Fruit fly (Drosophila melanogaster) whole organism, embryonic: ENCODE data around the gene CG32459.

Source experiments
- Atf3 ChIP-seq: fragments of 200-800 bp; sonication (Bioruptor generic); optimal IDR thresholded peaks from 3 replicates; lab custom pipeline; 2016; ENCODE audit warnings: missing biosample characterization, missing genetic modification characterization
- CG11085 ChIP-seq: fragments of 200-800 bp; sonication (Bioruptor generic); IDR thresholded peaks from 2 replicates; pipeline ENCODE4 v1.3.6; 2022; ENCODE audit warnings: missing biosample characterization, missing genetic modification characterization
- CG1233 ChIP-seq: fragments of 200-800 bp; sonication (Bioruptor generic); optimal IDR thresholded peaks from 4 replicates; lab custom pipeline; 2018; ENCODE audit warnings: missing biosample characterization, mild to moderate bottlenecking, missing genetic modification characterization
- CG14710 ChIP-seq: fragments of 200-800 bp; sonication (Bioruptor generic); optimal IDR thresholded peaks from 3 replicates; lab custom pipeline; 2019; ENCODE audit warnings: missing biosample characterization, mild to moderate bottlenecking, missing genetic modification characterization, moderate library complexity
- CG1529 ChIP-seq: fragments of 200-800 bp; sonication (Bioruptor generic); optimal IDR thresholded peaks from 3 replicates; lab custom pipeline; 2018; ENCODE audit warnings: missing biosample characterization, missing genetic modification characterization
- CG18476 ChIP-seq: fragments of 200-800 bp; sonication (Bioruptor generic); optimal IDR thresholded peaks from 2 replicates; lab custom pipeline; 2016; ENCODE audit warnings: missing biosample characterization, mild to moderate bottlenecking, missing genetic modification characterization
- CG18599 ChIP-seq: fragments of 200-800 bp; sonication (Bioruptor generic); optimal IDR thresholded peaks from 3 replicates; lab custom pipeline; 2017; ENCODE audit warnings: missing biosample characterization, missing genetic modification characterization, mild to moderate bottlenecking, moderate library complexity, missing genetic modification reagents
- CG34376 ChIP-seq: fragments of 200-800 bp; sonication (Bioruptor generic); optimal IDR thresholded peaks from 2 replicates; lab custom pipeline; 2018; ENCODE audit warnings: missing biosample characterization, mild to moderate bottlenecking, missing genetic modification characterization
- CG4404 ChIP-seq: fragments of 200-800 bp; sonication (Bioruptor generic); IDR thresholded peaks from 2 replicates; pipeline ENCODE4 v1.3.6; 2022; ENCODE audit warnings: missing biosample characterization, missing genetic modification characterization
- CG5180 ChIP-seq: fragments of 200-800 bp; sonication (Bioruptor generic); optimal IDR thresholded peaks from 3 replicates; lab custom pipeline; 2017; ENCODE audit warnings: missing biosample characterization, missing genetic modification characterization, mild to moderate bottlenecking, moderate library complexity, missing genetic modification reagents
- CG5953 ChIP-seq: fragments of 200-800 bp; sonication (Bioruptor generic); IDR thresholded peaks from 2 replicates; pipeline ENCODE4 v1.3.6; 2022; ENCODE audit warnings: missing biosample characterization, missing genetic modification characterization
- CG8924 ChIP-seq: fragments of 200-800 bp; optimal IDR thresholded peaks from 3 replicates; lab custom pipeline; 2019; ENCODE audit warnings: missing biosample characterization, mild to moderate bottlenecking, missing genetic modification characterization, moderate library complexity
- CrebB ChIP-seq: fragments of 200-800 bp; sonication (Bioruptor generic); optimal IDR thresholded peaks from 3 replicates; lab custom pipeline; 2018; ENCODE audit warnings: missing biosample characterization, mild to moderate bottlenecking, missing genetic modification characterization
- D ChIP-seq, 2 experiments: fragments of 200-800 bp in 1 of 2; fragments of >200 bp in 1 of 2; sonication (Bioruptor generic) in 1 of 2; optimal IDR thresholded peaks; 2 replicates in 1 of 2; 3 replicates in 1 of 2; lab custom pipeline; 2017; ENCODE audit warnings: mild to moderate bottlenecking in 1 of 2, missing biosample characterization in 1 of 2, missing genetic modification characterization in 1 of 2, missing genetic modification reagents in 1 of 2
- Dek ChIP-seq: fragments of 200-800 bp; sonication (Bioruptor generic); optimal IDR thresholded peaks from 3 replicates; lab custom pipeline; 2019; ENCODE audit warnings: missing biosample characterization, mild to moderate bottlenecking, missing genetic modification characterization, moderate library complexity
- Dll ChIP-seq: fragments of 200-800 bp; sonication (Bioruptor generic); IDR thresholded peaks from 4 replicates; pipeline ENCODE4 v1.3.6; 2022; ENCODE audit warnings: missing biosample characterization, missing genetic modification characterization; ENCODE audit not compliant: partially characterized antibody
- Eip74EF ChIP-seq, 2 experiments: fragments of 200-800 bp in 1 of 2; fragments of >200 bp in 1 of 2; sonication (Bioruptor generic) in 1 of 2; optimal IDR thresholded peaks; 2 replicates each; lab custom pipeline; 2017 to 2019; ENCODE audit warnings: missing biosample characterization in 2 of 2, missing genetic modification characterization in 2 of 2, mild to moderate bottlenecking in 1 of 2, moderate library complexity in 1 of 2
- GATAe ChIP-seq: fragments of 200-800 bp; sonication (Bioruptor generic); conservative IDR thresholded peaks from 2 replicates; pipeline ENCODE4 v1.3.6; 2022; ENCODE audit warnings: missing biosample characterization, missing genetic modification characterization
- HmgD ChIP-seq: fragments of 200-800 bp; sonication (Bioruptor generic); optimal IDR thresholded peaks from 3 replicates; lab custom pipeline; 2016; ENCODE audit warnings: missing biosample characterization, missing genetic modification characterization
- Jarid2 ChIP-seq: fragments of 200-800 bp; sonication (Bioruptor generic); optimal IDR thresholded peaks from 3 replicates; lab custom pipeline; 2017; ENCODE audit warnings: mild to moderate bottlenecking, missing biosample characterization, missing genetic modification reagents, missing genetic modification characterization
- MBD-R2 ChIP-seq: fragments of 200-800 bp; sonication (Bioruptor generic); IDR thresholded peaks from 2 replicates; pipeline ENCODE4 v1.3.6; 2022; ENCODE audit warnings: missing biosample characterization, missing genetic modification characterization
- Oaz ChIP-seq: fragments of 200-800 bp; sonication (Bioruptor generic); IDR thresholded peaks from 2 replicates; pipeline ENCODE4 v1.3.6; 2022; ENCODE audit warnings: missing biosample characterization, missing genetic modification characterization
- Pdp1 ChIP-seq, 2 experiments: fragments of 200-800 bp; sonication (Bioruptor generic); optimal IDR thresholded peaks; 3 replicates each; lab custom pipeline; 2016; ENCODE audit warnings: missing biosample characterization in 2 of 2, missing genetic modification characterization in 2 of 2, mild to moderate bottlenecking in 1 of 2, moderate library complexity in 1 of 2
- Rfx ChIP-seq: fragments of 200-800 bp; sonication (Bioruptor generic); IDR thresholded peaks from 2 replicates; pipeline ENCODE4 v1.3.6; 2022; ENCODE audit warnings: missing biosample characterization, missing genetic modification characterization
- Rx ChIP-seq: fragments of 200-800 bp; sonication (Bioruptor generic); IDR thresholded peaks from 2 replicates; pipeline ENCODE4 v1.3.6; 2022; ENCODE audit warnings: missing biosample characterization, missing genetic modification characterization
- Side ChIP-seq: fragments of 200-800 bp; sonication (Bioruptor generic); optimal IDR thresholded peaks from 2 replicates; lab custom pipeline; 2016; ENCODE audit warnings: missing biosample characterization, missing genetic modification characterization
- Sry-β ChIP-seq: fragments of 200-800 bp; sonication (Bioruptor generic); optimal IDR thresholded peaks from 2 replicates; lab custom pipeline; 2018; ENCODE audit warnings: missing biosample characterization, mild to moderate bottlenecking, missing genetic modification characterization, moderate library complexity
- bsh ChIP-seq, 2 experiments: fragments of 200-800 bp; sonication (Bioruptor generic); optimal IDR thresholded peaks; 2 replicates each; lab custom pipeline; 2017 to 2018; ENCODE audit warnings: mild to moderate bottlenecking in 2 of 2, missing biosample characterization in 2 of 2, missing genetic modification characterization in 2 of 2, moderate library complexity in 1 of 2
- btn ChIP-seq: fragments of 200-800 bp; sonication (Bioruptor generic); optimal IDR thresholded peaks from 2 replicates; lab custom pipeline; 2016; ENCODE audit warnings: missing biosample characterization, missing genetic modification characterization
- caup ChIP-seq: fragments of 200-800 bp; sonication (Bioruptor generic); optimal IDR thresholded peaks from 3 replicates; lab custom pipeline; 2017; ENCODE audit warnings: missing biosample characterization, mild to moderate bottlenecking, missing genetic modification characterization, moderate library complexity; ENCODE audit not compliant: severe bottlenecking
- crol ChIP-seq: fragments of 200-800 bp; sonication (Bioruptor generic); IDR thresholded peaks from 2 replicates; pipeline ENCODE4 v1.3.6; 2022; ENCODE audit warnings: missing biosample characterization, missing genetic modification characterization
- cwo ChIP-seq: fragments of 200-800 bp; sonication (Bioruptor generic); optimal IDR thresholded peaks from 3 replicates; lab custom pipeline; 2017; ENCODE audit warnings: missing biosample characterization, missing genetic modification characterization, mild to moderate bottlenecking, moderate library complexity, missing genetic modification reagents
- dpn ChIP-seq, 2 experiments: fragments of 200-800 bp; sonication (Bioruptor generic); optimal IDR thresholded peaks; 3 replicates each; lab custom pipeline; 2016; ENCODE audit warnings: missing biosample characterization in 2 of 2, missing genetic modification characterization in 2 of 2
- ems ChIP-seq: fragments of 200-800 bp; sonication (Bioruptor generic); optimal IDR thresholded peaks from 3 replicates; lab custom pipeline; 2016; ENCODE audit warnings: missing biosample characterization, missing genetic modification characterization
- en ChIP-seq: fragments of 200-800 bp; sonication (Bioruptor generic); optimal IDR thresholded peaks from 2 replicates; lab custom pipeline; 2016; ENCODE audit warnings: missing biosample characterization, missing genetic modification characterization
- grn ChIP-seq: fragments of 200-800 bp; sonication (Bioruptor generic); optimal IDR thresholded peaks from 3 replicates; lab custom pipeline; 2017; ENCODE audit warnings: missing biosample characterization, missing genetic modification characterization
- gro ChIP-seq: fragments of 200-800 bp; sonication (Bioruptor generic); optimal IDR thresholded peaks from 2 replicates; lab custom pipeline; 2016; ENCODE audit warnings: missing biosample characterization, missing genetic modification characterization
- gt ChIP-seq: fragments of 200-800 bp; sonication (Bioruptor generic); IDR thresholded peaks from 2 replicates; pipeline ENCODE4 v1.3.6; 2022; ENCODE audit warnings: missing biosample characterization, missing genetic modification characterization
- hbn ChIP-seq: fragments of 200-800 bp; sonication (Bioruptor generic); IDR thresholded peaks from 2 replicates; pipeline ENCODE4 v1.3.6; 2022; ENCODE audit warnings: missing biosample characterization, missing genetic modification characterization; ENCODE audit not compliant: partially characterized antibody
- kay ChIP-seq: fragments of 200-800 bp; sonication (Bioruptor generic); optimal IDR thresholded peaks from 2 replicates; lab custom pipeline; 2016; ENCODE audit warnings: missing biosample characterization, missing genetic modification characterization
- nom ChIP-seq: fragments of 200-800 bp; sonication (Bioruptor generic); optimal IDR thresholded peaks from 2 replicates; lab custom pipeline; 2017; ENCODE audit warnings: missing biosample characterization, missing genetic modification characterization, mild to moderate bottlenecking, moderate library complexity, missing genetic modification reagents
- peb ChIP-seq: fragments of 200-800 bp; sonication (Bioruptor generic); IDR thresholded peaks from 2 replicates; pipeline ENCODE4 v1.3.6; 2022; ENCODE audit warnings: missing biosample characterization, missing genetic modification characterization
- pho ChIP-seq: fragments of 200-800 bp; sonication (Bioruptor generic); optimal IDR thresholded peaks from 2 replicates; lab custom pipeline; 2016; ENCODE audit warnings: missing biosample characterization, missing genetic modification characterization
- ro ChIP-seq: fragments of 200-800 bp; sonication (Bioruptor generic); IDR thresholded peaks from 2 replicates; pipeline ENCODE4 v1.3.6; 2022; ENCODE audit warnings: missing biosample characterization, missing genetic modification characterization
- seq ChIP-seq: fragments of 200-800 bp; sonication (Bioruptor generic); IDR thresholded peaks from 2 replicates; pipeline ENCODE4 v1.3.6; 2022; ENCODE audit warnings: missing biosample characterization, missing genetic modification characterization
- sob ChIP-seq: fragments of 200-800 bp; sonication (Bioruptor generic); IDR thresholded peaks from 2 replicates; pipeline ENCODE4 v1.3.6; 2022; ENCODE audit warnings: missing biosample characterization, missing genetic modification characterization
- usp ChIP-seq: fragments of >200 bp; optimal IDR thresholded peaks from 2 replicates; lab custom pipeline; 2017; ENCODE audit warnings: missing biosample characterization, missing genetic modification characterization
- vvl ChIP-seq: fragments of 200-800 bp; sonication (Bioruptor generic); IDR thresholded peaks from 2 replicates; pipeline ENCODE4 v1.3.6; 2022; ENCODE audit warnings: missing biosample characterization, missing genetic modification characterization
- zen2 ChIP-seq: fragments of 200-800 bp; sonication (Bioruptor generic); IDR thresholded peaks from 3 replicates; pipeline ENCODE4 v1.3.6; 2022; ENCODE audit warnings: missing biosample characterization, missing genetic modification characterization; ENCODE audit not compliant: partially characterized antibody

The CG32459 gene

dm6 chr3L:22824668-22825192 is 31.1 kb downstream of the CG32459 start (continued):
- peak; percentile 20 for TF ChIP-seq Jarid2 (GFP tag; lab: Kevin White, UChicago)
- no peak for TF ChIP-seq gt
- TF ChIP-seq MBD-R2 (GFP tag; lab: Robert Waterston, UW): no peak
- TF ChIP-seq CG8924: no peak
- peak; percentile 75 for TF ChIP-seq crol (GFP tag; lab: Robert Waterston, UW)
- TF ChIP-seq dpn (GFP tag; optimal IDR thresholded peaks at IDR 0.05; lab: Kevin White, UChicago): no peak
- no peak for TF ChIP-seq Side (GFP tag; lab: Kevin White, UChicago)
- peak; percentile 54 for TF ChIP-seq nom
- no peak for TF ChIP-seq CG1529 (GFP tag; lab: Kevin White, UChicago)
- no peak for TF ChIP-seq ro (GFP tag; lab: Robert Waterston, UW)
- TF ChIP-seq bsh (GFP tag; optimal IDR thresholded peaks at IDR 0.05; lab: Kevin White, UChicago): peak in 1 of 2 experiments; percentile 44
- no peak for TF ChIP-seq Dek (tag; lab: Kevin White, UChicago)
- 0 out of 4 replicates have a peak, but pooled peaks have one; percentile 23 for TF ChIP-seq Dll
- TF ChIP-seq CG5953 (GFP tag; lab: Robert Waterston, UW): no peak
- TF ChIP-seq Rfx (GFP tag; lab: Robert Waterston, UW): 0 out of 2 replicates have a peak, but pooled peaks have one; percentile 30
- TF ChIP-seq CG18476 (GFP tag; lab: Kevin White, UChicago): no peak
- TF ChIP-seq CG14710 (tag; lab: Kevin White, UChicago): no peak
- TF ChIP-seq caup (GFP tag; lab: Kevin White, UChicago): peak; percentile 12
- no peak for TF ChIP-seq pho
- peak; percentile 4 for TF ChIP-seq CG34376 (GFP tag; lab: Kevin White, UChicago)
- TF ChIP-seq usp (GFP tag; lab: Kevin White, UChicago): no peak
- peak; percentile 11; the same call in 1 of the 2 replicates for TF ChIP-seq vvl (GFP tag; lab: Robert Waterston, UW)
- TF ChIP-seq cwo: peak; percentile 17
- TF ChIP-seq Eip74EF (GFP tag; optimal IDR thresholded peaks at IDR 0.05; lab: Kevin White, UChicago): no peak
- TF ChIP-seq CG4404 (GFP tag; lab: Robert Waterston, UW): no peak
- TF ChIP-seq ems (GFP tag; lab: Kevin White, UChicago): no peak
- TF ChIP-seq Pdp1 (GFP tag; optimal IDR thresholded peaks at IDR 0.05; lab: Kevin White, UChicago): peak in 1 of 2 experiments; percentile 58
- TF ChIP-seq gro (GFP tag; lab: Kevin White, UChicago): no peak
- TF ChIP-seq peb (GFP tag; lab: Robert Waterston, UW): no peak
- TF ChIP-seq seq (GFP tag; lab: Robert Waterston, UW): peak; percentile 33; the same call in 1 of the 2 replicates
- TF ChIP-seq Oaz (GFP tag; lab: Robert Waterston, UW): no peak
- TF ChIP-seq CG5180 (GFP tag; lab: Kevin White, UChicago): no peak
- no peak; the same call in 1 of the 2 replicates for TF ChIP-seq sob (GFP tag; lab: Robert Waterston, UW)
- TF ChIP-seq kay: peak; percentile 0
- TF ChIP-seq D (optimal IDR thresholded peaks at IDR 0.05; lab: Kevin White, UChicago): no peak
- no peak for TF ChIP-seq D (GFP tag; optimal IDR thresholded peaks at IDR 0.05; lab: Kevin White, UChicago)
- no peak for TF ChIP-seq GATAe
- no peak for TF ChIP-seq hbn (GFP tag; lab: Robert Waterston, UW)
- TF ChIP-seq CG1233 (GFP tag; lab: Kevin White, UChicago): no peak
- peak; percentile 61; the same call in 1 of the 3 replicates for TF ChIP-seq zen2 (GFP tag; lab: Robert Waterston, UW)
- peak; percentile 19 for TF ChIP-seq CrebB (tag; lab: Kevin White, UChicago)
- TF ChIP-seq Rx: no peak
- TF ChIP-seq Atf3 (GFP tag; lab: Kevin White, UChicago): no peak
- TF ChIP-seq CG18599 (GFP tag; lab: Kevin White, UChicago): peak; percentile 34
- no peak for TF ChIP-seq btn
- no peak for TF ChIP-seq Sry-β (GFP tag; lab: Kevin White, UChicago)
- TF ChIP-seq CG11085: no peak
- TF ChIP-seq grn (GFP tag; lab: Kevin White, UChicago): no peak
- no peak for TF ChIP-seq en (GFP tag; lab: Kevin White, UChicago)
- no peak for TF ChIP-seq HmgD (GFP tag; lab: Kevin White, UChicago)
